Worm (Caenorhabditis elegans): Measurements from ENCODE around the gene C08B6.8.

- TF ChIP-seq ceh-27 (GFP tag; optimal IDR thresholded peaks at IDR 0.05), result no peak
- TF ChIP-seq hmg-1.2 (GFP tag; IDR thresholded peaks at IDR 0.05), result no peak
- no peak for TF ChIP-seq repo-1 (tag; optimal IDR thresholded peaks at IDR 0.05)
These were observed 32.5 kb upstream of the C08B6.8 start, which contains the start of gene C08B6.14 for ce11 chrV:10101916-10102315.

Measured in whole organism, young adult.